Worm (Caenorhabditis elegans) whole organism, L4 larva: Measurements from ENCODE around the gene F59B10.3.

Source experiments
- Y75B8A.6 ChIP-seq: fragments of 200-800 bp; sonication (Bioruptor generic); IDR thresholded peaks from 2 replicates; pipeline ENCODE4 v1.3.6; 2022; ENCODE audit warnings: missing genetic modification reagents, missing genetic modification characterization, missing compliant biosample characterization
- aha-1 ChIP-seq: fragments of 150-350 bp; peaks from one replicate; lab custom pipeline; 2014; ENCODE audit warnings: missing biosample characterization, missing genetic modification characterization
- ama-1 ChIP-seq: fragments of 150-350 bp; optimal IDR thresholded peaks from 2 replicates; lab custom pipeline; 2014; ENCODE audit warnings: inconsistent platforms, mixed read lengths
- ceh-20 ChIP-seq: fragments of 200-800 bp; sonication (Bioruptor generic); IDR thresholded peaks from 2 replicates; pipeline ENCODE4 v1.3.6; 2022; ENCODE audit warnings: missing genetic modification reagents, missing genetic modification characterization, missing compliant biosample characterization
- ctbp-1 ChIP-seq: fragments of 200-800 bp; sonication (Bioruptor generic); IDR thresholded peaks from 2 replicates; pipeline ENCODE4 v1.3.6; 2022; ENCODE audit warnings: missing genetic modification reagents, missing genetic modification characterization, missing compliant biosample characterization
- daf-16 ChIP-seq, 3 experiments: sonication (generic microtip); optimal IDR thresholded peaks; 2 replicates each; lab custom pipeline; 2016 to 2017; ENCODE audit warnings: missing genetic modification characterization in 3 of 3, missing genetic modification reagents in 3 of 3, mild to moderate bottlenecking in 2 of 3, missing compliant biosample characterization in 2 of 3, missing biosample characterization in 1 of 3, moderate library complexity in 1 of 3
- dmd-6 ChIP-seq: fragments of 200-800 bp; sonication (Bioruptor generic); IDR thresholded peaks from 2 replicates; pipeline ENCODE4 v1.3.6; 2022; ENCODE audit warnings: missing genetic modification reagents, missing genetic modification characterization, missing compliant biosample characterization
- duxl-1 ChIP-seq: sonication (generic microtip); optimal IDR thresholded peaks from 2 replicates; lab custom pipeline; 2016; ENCODE audit warnings: mild to moderate bottlenecking, missing genetic modification characterization, moderate library complexity, missing compliant biosample characterization; ENCODE audit not compliant: poor library complexity
- dve-1 ChIP-seq: sonication (generic microtip); optimal IDR thresholded peaks from 2 replicates; lab custom pipeline; 2017; ENCODE audit warnings: antibody characterized with exemption, mild to moderate bottlenecking, missing genetic modification characterization, missing compliant biosample characterization; ENCODE audit not compliant: insufficient read depth
- fos-1 ChIP-seq: fragments of 150-350 bp; optimal IDR thresholded peaks from 2 replicates; lab custom pipeline; 2014; ENCODE audit warnings: missing biosample characterization, missing genetic modification characterization
- gei-8 ChIP-seq: fragments of 200-800 bp; sonication (Bioruptor generic); optimal IDR thresholded peaks from 2 replicates; lab custom pipeline; 2018; ENCODE audit warnings: mild to moderate bottlenecking, missing genetic modification characterization, missing compliant biosample characterization
- hlh-11 ChIP-seq: fragments of 200-800 bp; sonication (Bioruptor generic); optimal IDR thresholded peaks from 2 replicates; lab custom pipeline; 2018; ENCODE audit warnings: mild to moderate bottlenecking, missing genetic modification characterization, missing compliant biosample characterization
- jun-1 ChIP-seq: fragments of 150-350 bp; optimal IDR thresholded peaks from 2 replicates; lab custom pipeline; 2014; ENCODE audit warnings: missing biosample characterization, missing genetic modification reagents, missing genetic modification characterization
- lin-38 ChIP-seq: fragments of 200-800 bp; sonication (Bioruptor generic); IDR thresholded peaks from 2 replicates; pipeline ENCODE4 v1.3.6; 2022; ENCODE audit warnings: missing genetic modification reagents, missing genetic modification characterization, missing compliant biosample characterization
- lsy-2 ChIP-seq, 2 experiments: fragments of 150-350 bp in 1 of 2; sonication (generic microtip) in 1 of 2; optimal IDR thresholded peaks; 2 replicates each; lab custom pipeline; 2014 to 2017; ENCODE audit warnings: missing biosample characterization in 2 of 2, missing genetic modification characterization in 2 of 2
- madf-5 ChIP-seq, 2 experiments: fragments of 200-800 bp; sonication (Bioruptor generic); IDR thresholded peaks; 2 replicates each; pipeline ENCODE4 v1.3.6; 2022; ENCODE audit warnings: missing compliant biosample characterization in 2 of 2, missing genetic modification characterization in 2 of 2
- mep-1 ChIP-seq: fragments of 150-350 bp; sonication (generic microtip); optimal IDR thresholded peaks from 3 replicates; lab custom pipeline; 2014; ENCODE audit warnings: missing biosample characterization, missing genetic modification characterization
- mes-2 ChIP-seq: sonication (generic microtip); optimal IDR thresholded peaks from 2 replicates; lab custom pipeline; 2016; ENCODE audit warnings: missing genotype, mild to moderate bottlenecking, missing genetic modification characterization, missing compliant biosample characterization; ENCODE audit not compliant: poor library complexity, severe bottlenecking
- mxl-2 ChIP-seq: fragments of 200-800 bp; sonication (Bioruptor generic); conservative IDR thresholded peaks from 2 replicates; pipeline ENCODE4 v1.3.6; 2022; ENCODE audit warnings: missing genetic modification reagents, missing genetic modification characterization, missing compliant biosample characterization
- nhr-102 ChIP-seq: sonication (generic microtip); optimal IDR thresholded peaks from 2 replicates; lab custom pipeline; 2016; ENCODE audit warnings: mild to moderate bottlenecking, missing genetic modification characterization, moderate library complexity, missing compliant biosample characterization
- nhr-11 ChIP-seq: fragments of 150-350 bp; optimal IDR thresholded peaks from 2 replicates; lab custom pipeline; 2014; ENCODE audit warnings: missing biosample characterization, missing genetic modification characterization
- nhr-28 ChIP-seq: fragments of 150-350 bp; optimal IDR thresholded peaks from 2 replicates; lab custom pipeline; 2014; ENCODE audit warnings: missing biosample characterization, missing genetic modification characterization
- nhr-48 ChIP-seq: sonication (generic microtip); optimal IDR thresholded peaks from 2 replicates; lab custom pipeline; 2016; ENCODE audit warnings: mild to moderate bottlenecking, missing genetic modification characterization, missing compliant biosample characterization
- pha-4 ChIP-seq, 2 experiments: fragments of 150-350 bp in 1 of 2; fragments of 200-800 bp in 1 of 2; sonication (Bioruptor generic) in 1 of 2; IDR thresholded peaks in 1 of 2; optimal IDR thresholded peaks in 1 of 2; 2 replicates each; pipeline versions ENCODE4 v1.3.6 to Lab custom; 2014 to 2022; ENCODE audit warnings: missing genetic modification characterization in 2 of 2, missing genetic modification reagents in 2 of 2, missing biosample characterization in 1 of 2, missing compliant biosample characterization in 1 of 2
- php-3 ChIP-seq: fragments of 200-800 bp; sonication (Bioruptor generic); IDR thresholded peaks from 2 replicates; pipeline ENCODE4 v1.3.6; 2022; ENCODE audit warnings: missing genetic modification reagents, missing genetic modification characterization, missing compliant biosample characterization
- pqm-1 ChIP-seq: sonication (generic microtip); optimal IDR thresholded peaks from 2 replicates; lab custom pipeline; 2017; ENCODE audit warnings: missing biosample characterization, missing genetic modification characterization
- rbr-2 ChIP-seq: sonication (generic microtip); optimal IDR thresholded peaks from 2 replicates; lab custom pipeline; 2016; ENCODE audit warnings: missing genotype, missing genetic modification characterization, missing compliant biosample characterization
- snpc-4 ChIP-seq: fragments of 150-350 bp; optimal IDR thresholded peaks from 2 replicates; lab custom pipeline; 2014; ENCODE audit warnings: missing biosample characterization, missing genetic modification characterization
- unc-62 ChIP-seq, 3 experiments: fragments of 150-350 bp in 1 of 3; sonication (generic microtip); optimal IDR thresholded peaks in 2 of 3; peaks in 1 of 3; 1 replicate in 1 of 3; 2 replicates in 2 of 3; lab custom pipeline; 2014 to 2017; ENCODE audit warnings: missing biosample characterization in 3 of 3, missing genetic modification characterization in 3 of 3, missing genetic modification reagents in 3 of 3, missing genotype in 1 of 3
- zag-1 ChIP-seq: fragments of 150-350 bp; optimal IDR thresholded peaks from 2 replicates; lab custom pipeline; 2014; ENCODE audit warnings: missing biosample characterization, missing genetic modification characterization
- ztf-11 ChIP-seq: fragments of 150-350 bp; optimal IDR thresholded peaks from 2 replicates; lab custom pipeline; 2014; ENCODE audit warnings: missing biosample characterization, missing genetic modification characterization

F59B10.3 gene

ce11 chrII:10558962-10559415, 48.6 kb downstream of the F59B10.3 start (continued):
- TF ChIP-seq hlh-11 = peak; percentile 88
- 0 out of 4 replicates have a peak, but pooled peaks of 1 of the 2 experiments have one; percentile 7 for TF ChIP-seq madf-5 (GFP tag; IDR thresholded peaks at IDR 0.05; lab: Robert Waterston, UW)
- peak; percentile 15 for TF ChIP-seq mes-2 (tag; lab: Kevin White, UChicago)
- TF ChIP-seq nhr-48 (tag; lab: Kevin White, UChicago) = no peak
- TF ChIP-seq unc-62 (GFP tag; optimal IDR thresholded peaks at IDR 0.05 in 1 of 2; lab: Kevin White, UChicago) = peak in 1 of 2 experiments; percentile 98
- TF ChIP-seq unc-62 (tag; optimal IDR thresholded peaks at IDR 0.05; lab: Kevin White, UChicago) = no peak
- peak; percentile 99 for TF ChIP-seq aha-1 (tag; lab: Kevin White, UChicago)
- TF ChIP-seq rbr-2 (tag; lab: Kevin White, UChicago) = peak; percentile 40
- TF ChIP-seq ctbp-1 = peak; percentile 51
- no peak for TF ChIP-seq zag-1 (tag; lab: Kevin White, UChicago)
- no peak for TF ChIP-seq jun-1 (tag; lab: Kevin White, UChicago)
- TF ChIP-seq ztf-11 = no peak
- TF ChIP-seq, all 104 proteins: peak for 28

- TF ChIP-seq ceh-20 (GFP tag; lab: Robert Waterston, UW) (no peak), daf-16 (GFP tag; optimal IDR thresholded peaks at IDR 0.05; lab: Kevin White, UChicago) (peak in 1 of 2 experiments; percentile 16), daf-16 (tag; optimal IDR thresholded peaks at IDR 0.05; lab: Kevin White, UChicago) (peak; percentile 75), gei-8 (GFP tag; lab: Kevin White, UChicago) (peak; percentile 25), Y75B8A.6 (GFP tag; lab: Robert Waterston, UW) (0 out of 2 replicates have a peak, but pooled peaks have one; percentile 49), nhr-28 (tag; lab: Kevin White, UChicago) (peak; percentile 32), snpc-4 (tag; lab: Kevin White, UChicago) (no peak), pqm-1 (tag; lab: Kevin White, UChicago) (peak; percentile 33), nhr-11 (tag; lab: Kevin White, UChicago) (no peak), php-3 (GFP tag; lab: Robert Waterston, UW) (0 out of 2 replicates have a peak, but pooled peaks have one; percentile 11), lin-38 (peak; percentile 62), lsy-2 (tag; optimal IDR thresholded peaks at IDR 0.05; lab: Kevin White, UChicago) (peak in 1 of 2 experiments; percentile 29), pha-4 (GFP tag; IDR thresholded peaks at IDR 0.05; lab: Robert Waterston, UW) (peak; percentile 53; the same call in 1 of the 2 replicates), pha-4 (tag; optimal IDR thresholded peaks at IDR 0.05; lab: Kevin White, UChicago) (no peak), dve-1 (tag; lab: Kevin White, UChicago) (peak; percentile 77), ama-1 (lab: Kevin White, UChicago) (peak; percentile 1), nhr-102 (tag; lab: Kevin White, UChicago) (peak; percentile 45), unc-62 (GFP tag; optimal IDR thresholded peaks at IDR 0.05 in 1 of 2; lab: Kevin White, UChicago) (peak in 1 of 2 experiments; percentile 95), unc-62 (tag; optimal IDR thresholded peaks at IDR 0.05; lab: Kevin White, UChicago) (no peak), duxl-1 (tag; lab: Kevin White, UChicago) (peak; percentile 62), dmd-6 (GFP tag; lab: Robert Waterston, UW) (no peak), ctbp-1 (0 out of 2 replicates have a peak, but pooled peaks have one; percentile 13), fos-1 (tag; lab: Kevin White, UChicago) (no peak), mes-2 (tag; lab: Kevin White, UChicago) (no peak), mep-1 (tag; lab: Kevin White, UChicago) (peak; percentile 51), mxl-2 (GFP tag; lab: Robert Waterston, UW) (no peak)
Measured at ce11 chrII:10559671-10560184, 49.4 kb downstream of the F59B10.3 start.
